Worm (Caenorhabditis elegans) whole organism, late embryonic: ENCODE measurements around the gene dmsr-5.

Source experiments
- elt-2 ChIP-seq: sonication (generic microtip); optimal IDR thresholded peaks from 2 replicates; lab custom pipeline; 2016; ENCODE audit warnings: missing genetic modification reagents, missing genetic modification characterization, missing compliant biosample characterization
- nfya-1 ChIP-seq: sonication (generic microtip); optimal IDR thresholded peaks from 2 replicates; lab custom pipeline; 2017; ENCODE audit warnings: missing genetic modification characterization, mild to moderate bottlenecking, missing compliant biosample characterization, antibody characterized with exemption, moderate library complexity
- nhr-232 ChIP-seq: sonication (generic microtip); optimal IDR thresholded peaks from 2 replicates; lab custom pipeline; 2016; ENCODE audit warnings: missing genetic modification characterization, missing compliant biosample characterization
- unc-42 ChIP-seq: sonication (generic microtip); optimal IDR thresholded peaks from 2 replicates; lab custom pipeline; 2016; ENCODE audit warnings: missing genotype, missing genetic modification characterization, missing compliant biosample characterization

DNA sequence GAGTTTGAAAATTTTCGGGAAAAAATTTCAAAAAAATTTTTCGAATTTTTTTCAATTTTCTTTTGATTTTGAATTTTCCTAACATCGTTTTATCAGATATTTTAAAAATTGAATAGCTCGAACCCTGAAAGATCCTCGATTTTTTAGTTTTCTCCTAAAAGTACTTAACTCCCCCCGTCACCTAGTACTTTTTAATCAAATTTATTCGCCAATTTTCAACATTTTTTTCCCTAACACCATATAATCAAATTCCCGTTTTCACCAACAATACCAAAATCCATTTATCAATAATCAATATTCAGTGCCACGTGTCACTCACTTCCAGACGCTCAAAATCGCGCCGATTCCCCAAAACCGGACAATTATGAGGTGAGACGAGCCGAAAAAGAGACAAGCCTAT, 17.2 kb upstream of the dmsr-5 start, which contains the start of gene kvs-4:
- TF ChIP-seq nhr-232 (no peak), elt-2 (tag; lab: Kevin White, UChicago) (no peak), nfya-1 (tag; lab: Kevin White, UChicago) (no peak), unc-42 (tag; lab: Kevin White, UChicago) (no peak)
